Worm (Caenorhabditis elegans): ENCODE results near the gene ZK688.11.

The ZK688.11 gene

ce11 chrIII:7877090-7877489 is 7.7 kb downstream of the ZK688.11 start:
- TF ChIP-seq nhr-25 (tag; optimal IDR thresholded peaks at IDR 0.05) = no peak
- TF ChIP-seq ztf-4 (tag; optimal IDR thresholded peaks at IDR 0.05) = no peak
- TF ChIP-seq nhr-67 (tag; optimal IDR thresholded peaks at IDR 0.05) = no peak
- no peak for TF ChIP-seq elt-2 (tag; optimal IDR thresholded peaks at IDR 0.05)
- no peak for TF ChIP-seq lin-39 (tag; optimal IDR thresholded peaks at IDR 0.05)
- no peak for TF ChIP-seq mdl-1 (tag; optimal IDR thresholded peaks at IDR 0.05)
- TF ChIP-seq tbx-2 (tag; optimal IDR thresholded peaks at IDR 0.05) = no peak
- TF ChIP-seq pha-4 (tag; optimal IDR thresholded peaks at IDR 0.05) = no peak
- no peak for TF ChIP-seq snpc-4 (tag; optimal IDR thresholded peaks at IDR 0.05)
- TF ChIP-seq nhr-28 (tag; optimal IDR thresholded peaks at IDR 0.05) = no peak
- TF ChIP-seq zag-1 (tag; optimal IDR thresholded peaks at IDR 0.05) = no peak
- no peak for TF ChIP-seq unc-62 (GFP tag; optimal IDR thresholded peaks at IDR 0.05)
- no peak for TF ChIP-seq ceh-82 (tag; optimal IDR thresholded peaks at IDR 0.05)
- no peak for TF ChIP-seq jun-1 (tag; optimal IDR thresholded peaks at IDR 0.05)
- no peak for TF ChIP-seq lin-15B (tag; optimal IDR thresholded peaks at IDR 0.05)
- TF ChIP-seq nhr-23 (tag; optimal IDR thresholded peaks at IDR 0.05) = no peak
- no peak for TF ChIP-seq ceh-9 (tag; optimal IDR thresholded peaks at IDR 0.05)
- no peak for TF ChIP-seq egl-5 (tag; optimal IDR thresholded peaks at IDR 0.05)

- no peak for TF ChIP-seq skn-1 (tag; optimal IDR thresholded peaks at IDR 0.05)
- TF ChIP-seq ZK546.5 (tag; optimal IDR thresholded peaks at IDR 0.05) = no peak
- no peak for TF ChIP-seq lsy-12 (tag; optimal IDR thresholded peaks at IDR 0.05)
- TF ChIP-seq tbx-2 (tag; optimal IDR thresholded peaks at IDR 0.05) = no peak
- no peak for TF ChIP-seq egl-5 (tag; optimal IDR thresholded peaks at IDR 0.05)
- TF ChIP-seq ama-1 (optimal IDR thresholded peaks at IDR 0.05) = no peak
- no peak for TF ChIP-seq nhr-67 (tag; optimal IDR thresholded peaks at IDR 0.05)
- TF ChIP-seq snpc-4 (tag; optimal IDR thresholded peaks at IDR 0.05) = no peak
- TF ChIP-seq unc-62 (GFP tag; optimal IDR thresholded peaks at IDR 0.05) = no peak
- no peak for TF ChIP-seq eor-1 (tag; optimal IDR thresholded peaks at IDR 0.05)
- TF ChIP-seq elt-3 (tag; optimal IDR thresholded peaks at IDR 0.05) = no peak
- TF ChIP-seq nhr-23 (tag; optimal IDR thresholded peaks at IDR 0.05) = no peak
- no peak for TF ChIP-seq fkh-10 (GFP tag; optimal IDR thresholded peaks at IDR 0.05)
- no peak for TF ChIP-seq elt-2 (tag; optimal IDR thresholded peaks at IDR 0.05)
Observed at ce11 chrIII:7873481-7873880, 11.3 kb downstream of the ZK688.11 start, which contains the start of gene tyr-1. TSS of gene tyr-1 (plus strand) at chrIII:7873781.

DNA sequence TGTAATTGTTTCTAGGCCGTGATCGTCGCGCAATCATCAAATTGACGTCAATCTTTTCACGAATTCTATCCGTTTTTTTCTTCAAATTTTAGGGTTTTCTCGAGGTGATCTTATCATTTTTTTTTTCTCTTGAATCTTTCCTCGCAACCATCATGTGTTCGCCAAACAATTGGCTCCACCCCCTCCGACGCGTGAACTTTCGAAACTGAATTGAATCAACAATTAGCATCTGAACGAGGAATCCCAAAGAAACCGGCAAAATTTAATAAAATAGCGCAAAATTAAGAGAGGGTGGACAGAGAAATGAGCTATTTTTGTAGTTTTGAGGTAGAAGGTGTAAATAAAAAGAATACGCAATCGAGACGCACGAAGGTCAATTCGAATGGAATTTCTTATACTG is 12.0 kb downstream of the ZK688.11 start:
- no peak for TF ChIP-seq pqm-1 (tag; optimal IDR thresholded peaks at IDR 0.05)
- TF ChIP-seq R02D3.7 (tag; optimal IDR thresholded peaks at IDR 0.05) = no peak
- TF ChIP-seq jun-1 (tag; optimal IDR thresholded peaks at IDR 0.05) = no peak
- TF ChIP-seq fos-1 (tag; optimal IDR thresholded peaks at IDR 0.05) = no peak
- TF ChIP-seq elt-2 (tag; optimal IDR thresholded peaks at IDR 0.05) = no peak
- no peak for TF ChIP-seq unc-62 (GFP tag; optimal IDR thresholded peaks at IDR 0.05)
- TF ChIP-seq elt-1 (tag; optimal IDR thresholded peaks at IDR 0.05) = no peak
- TF ChIP-seq elt-3 (tag; optimal IDR thresholded peaks at IDR 0.05) = no peak
- TF ChIP-seq fkh-2 (tag; optimal IDR thresholded peaks at IDR 0.05) = no peak
- no peak for TF ChIP-seq ZK546.5 (tag; optimal IDR thresholded peaks at IDR 0.05)
- TF ChIP-seq lin-15B (tag; optimal IDR thresholded peaks at IDR 0.05) = no peak
- no peak for TF ChIP-seq lin-39 (tag; optimal IDR thresholded peaks at IDR 0.05)
- TF ChIP-seq nhr-43 (tag; optimal IDR thresholded peaks at IDR 0.05; ENCODE audit: poor library complexity, severe bottlenecking) = no peak
- no peak for TF ChIP-seq nhr-11 (tag; optimal IDR thresholded peaks at IDR 0.05)

- TF ChIP-seq nhr-76 (tag; optimal IDR thresholded peaks at IDR 0.05) (no peak), mml-1 (tag; optimal IDR thresholded peaks at IDR 0.05) (no peak), nhr-25 (tag; optimal IDR thresholded peaks at IDR 0.05) (no peak), nhr-67 (tag; optimal IDR thresholded peaks at IDR 0.05) (no peak), pqm-1 (tag; optimal IDR thresholded peaks at IDR 0.05) (no peak), ceh-16 (tag; optimal IDR thresholded peaks at IDR 0.05) (no peak), fkh-2 (tag; optimal IDR thresholded peaks at IDR 0.05) (no peak), nhr-12 (tag; optimal IDR thresholded peaks at IDR 0.05) (no peak), nhr-43 (tag; optimal IDR thresholded peaks at IDR 0.05; ENCODE audit: poor library complexity, severe bottlenecking) (no peak), nhr-23 (tag; optimal IDR thresholded peaks at IDR 0.05) (no peak), egl-5 (tag; optimal IDR thresholded peaks at IDR 0.05) (no peak)
Observed at ce11 chrIII:7866189-7866588, 18.6 kb downstream of the ZK688.11 start, which contains the start of gene cup-4. TSS of gene cup-4 (plus strand) at chrIII:7866489.

All from whole organism, L3 larva.